Worm (Caenorhabditis elegans): ENCODE results near the gene T02G5.14.

T02G5.14 gene

DNA sequence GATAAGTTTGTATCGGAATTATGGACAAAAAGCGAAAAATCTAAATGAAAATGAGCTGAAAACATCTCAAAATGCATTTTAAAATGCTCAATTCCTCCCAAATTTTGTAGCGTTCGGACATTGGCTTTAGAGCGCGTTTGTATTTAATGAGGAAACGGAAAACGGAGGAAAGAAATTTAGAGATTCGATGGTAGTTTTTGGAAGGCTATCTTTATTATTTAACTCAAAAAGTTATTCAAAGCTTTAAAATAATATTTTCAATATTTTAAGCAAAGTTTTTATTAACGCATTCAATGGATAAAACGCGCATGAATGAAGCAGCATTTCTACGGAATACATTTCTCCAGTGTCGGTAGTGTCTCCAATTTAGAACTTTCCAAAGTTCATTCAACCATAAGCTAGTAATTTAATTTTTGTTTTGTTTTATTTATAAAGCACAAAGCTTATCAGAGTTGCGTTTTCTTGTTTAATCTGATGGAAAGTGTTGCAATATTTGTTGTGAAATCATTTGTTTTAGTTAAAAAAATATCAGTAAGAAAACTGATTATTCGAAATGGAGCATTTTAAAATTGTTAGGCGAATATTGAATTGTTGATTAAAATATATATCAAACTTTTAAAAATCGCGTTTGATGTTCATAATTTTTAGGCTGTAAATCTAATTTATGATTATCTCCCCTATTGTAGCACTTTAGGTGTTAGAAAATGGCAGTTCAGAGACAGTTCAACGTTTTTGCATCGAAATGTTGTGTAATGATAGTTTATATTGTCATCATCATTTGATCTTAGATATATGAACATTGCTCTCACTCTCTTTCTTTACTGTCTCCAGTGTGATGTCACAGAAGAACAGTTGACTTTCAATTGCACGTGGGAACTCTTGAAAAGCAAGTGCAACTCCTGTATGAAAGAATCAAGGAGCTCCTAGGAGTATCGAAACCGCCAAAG lies 11.3 kb upstream of the T02G5.14 start (continued):
- TF ChIP-seq set-16 (GFP tag; IDR thresholded peaks at IDR 0.05) (no peak), ZK337.2 (GFP tag; IDR thresholded peaks at IDR 0.05) (no peak), mdt-29 (GFP tag; IDR thresholded peaks at IDR 0.05) (peak; percentile 53; the same call in 1 of the 2 replicates), nhr-77 (tag; optimal IDR thresholded peaks at IDR 0.05) (peak; percentile 38), ctbp-1 (GFP tag; IDR thresholded peaks at IDR 0.05) (no peak), fkh-10 (GFP tag; optimal IDR thresholded peaks at IDR 0.05) (peak; percentile 15), nhr-48 (tag; optimal IDR thresholded peaks at IDR 0.05) (peak; percentile 32), skn-1 (tag; optimal IDR thresholded peaks at IDR 0.05) (no peak), nhr-10 (tag; optimal IDR thresholded peaks at IDR 0.05) (peak; percentile 75), pqm-1 (tag; optimal IDR thresholded peaks at IDR 0.05) (no peak), zip-11 (GFP tag; IDR thresholded peaks at IDR 0.05) (no peak), nhr-237 (tag; optimal IDR thresholded peaks at IDR 0.05) (no peak), lin-13 (GFP tag; optimal IDR thresholded peaks at IDR 0.05) (peak; percentile 21), tra-1 (GFP tag; IDR thresholded peaks at IDR 0.05) (peak; percentile 69; the same call in 1 of the 2 replicates), F49E8.2 (tag; optimal IDR thresholded peaks at IDR 0.05; ENCODE audit: borderline replicate concordance) (no peak), lsy-2 (tag; optimal IDR thresholded peaks at IDR 0.05) (peak; percentile 21 to 81), gei-8 (GFP tag; optimal IDR thresholded peaks at IDR 0.05) (no peak), F44E2.7 (GFP tag; IDR thresholded peaks at IDR 0.05) (no peak), mxl-2 (GFP tag; conservative IDR thresholded peaks at IDR 0.05) (no peak), nhr-6 (tag; optimal IDR thresholded peaks at IDR 0.05) (no peak), lin-38 (GFP tag; IDR thresholded peaks at IDR 0.05) (peak; percentile 89), spr-3 (GFP tag; optimal IDR thresholded peaks at IDR 0.05) (no peak), F37D6.2 (tag; optimal IDR thresholded peaks at IDR 0.05) (no peak), lin-15B (tag; optimal IDR thresholded peaks at IDR 0.05) (no peak), snpc-1.2 (GFP tag; IDR thresholded peaks at IDR 0.05) (no peak), mdl-1 (tag; optimal IDR thresholded peaks at IDR 0.05) (peak in 1 of 2 experiments; percentile 47), jun-1 (tag; optimal IDR thresholded peaks at IDR 0.05) (no peak), zfp-2 (tag; optimal IDR thresholded peaks at IDR 0.05) (no peak)

DNA sequence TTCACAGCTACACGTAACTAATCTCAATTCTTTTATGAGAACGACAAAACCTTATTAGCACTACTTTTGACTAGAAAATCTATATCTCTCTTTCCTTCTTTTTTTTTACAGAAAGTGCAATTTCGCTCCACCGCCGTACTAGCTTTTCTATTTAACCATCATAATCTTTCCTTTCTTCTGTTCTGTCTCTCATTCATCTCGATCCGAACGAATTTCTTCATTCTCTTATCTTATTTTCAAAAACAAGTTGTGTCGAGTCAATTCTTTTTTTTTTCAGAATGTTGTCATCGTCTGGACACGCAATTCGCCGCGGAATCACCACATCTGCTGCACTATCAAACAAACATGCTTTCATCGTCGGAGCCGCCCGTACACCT lies 10.6 kb upstream of the T02G5.14 start, which contains the start of gene kat-1:
Gene kat-1, plus strand, starts transcription at position 278 of the 377 bp plus-strand sequence.
- no peak for TF ChIP-seq F49E8.2 (tag; optimal IDR thresholded peaks at IDR 0.05; ENCODE audit: borderline replicate concordance)
- TF ChIP-seq spr-1 (tag; optimal IDR thresholded peaks at IDR 0.05): no peak
- no peak for TF ChIP-seq tra-1 (GFP tag; IDR thresholded peaks at IDR 0.05)
- no peak for TF ChIP-seq nhr-28 (tag; optimal IDR thresholded peaks at IDR 0.05)
- no peak for TF ChIP-seq aha-1 (tag)
- no peak for TF ChIP-seq attf-4 (tag; optimal IDR thresholded peaks at IDR 0.05)
- no peak for TF ChIP-seq rbr-2 (tag; optimal IDR thresholded peaks at IDR 0.05)
- no peak for TF ChIP-seq mxl-2 (GFP tag; conservative IDR thresholded peaks at IDR 0.05)
- TF ChIP-seq lin-15B (tag; optimal IDR thresholded peaks at IDR 0.05): no peak
- TF ChIP-seq nhr-48 (tag; optimal IDR thresholded peaks at IDR 0.05): no peak
- no peak for TF ChIP-seq ces-1 (GFP tag; optimal IDR thresholded peaks at IDR 0.05)
- no peak for TF ChIP-seq nhr-6 (tag; optimal IDR thresholded peaks at IDR 0.05)
- no peak for TF ChIP-seq mdl-1 (tag; optimal IDR thresholded peaks at IDR 0.05)

DNA sequence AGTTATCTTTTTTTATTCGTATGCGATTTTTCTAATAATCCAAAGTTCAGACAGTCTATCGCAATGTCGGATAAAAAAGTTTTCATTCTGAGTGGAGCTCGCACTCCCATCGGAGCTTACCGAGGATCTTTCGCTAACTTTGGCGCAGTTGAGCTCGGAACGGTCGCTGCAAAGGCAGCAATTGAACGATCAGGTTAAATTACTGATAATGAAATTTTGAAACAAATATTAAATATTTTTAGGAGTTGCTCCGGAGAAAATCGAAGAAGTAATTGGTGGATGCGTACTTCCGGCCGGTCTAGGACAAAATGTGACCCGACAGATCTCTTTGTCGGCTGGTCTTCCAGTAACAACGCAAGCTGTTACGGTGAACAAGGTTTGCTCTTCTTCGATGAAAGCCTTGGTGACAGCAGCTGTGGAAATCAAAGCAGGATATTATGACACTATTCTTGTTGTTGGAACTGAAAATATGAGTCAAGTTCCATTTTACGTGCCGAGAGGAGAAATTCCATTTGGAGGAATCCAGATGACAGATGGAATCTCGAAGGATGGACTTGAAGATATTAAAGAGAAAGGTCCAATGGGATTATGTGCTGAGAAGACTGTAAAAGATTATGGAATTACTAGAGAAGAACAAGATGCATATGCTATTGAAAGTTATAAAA lies 8.4 kb upstream of the T02G5.14 start, which contains the start of gene T02G5.7:
Gene T02G5.7, plus strand, starts transcription at position 51 of the 665 bp plus-strand sequence.
- TF ChIP-seq ceh-28 (tag; optimal IDR thresholded peaks at IDR 0.05) (no peak), T26A8.4 (GFP tag; IDR thresholded peaks at IDR 0.05) (no peak), hmg-1.1 (GFP tag; IDR thresholded peaks at IDR 0.05) (no peak), hlh-30 (tag; optimal IDR thresholded peaks at IDR 0.05; ENCODE audit: insufficient read depth) (no peak), zfp-3 (GFP tag; conservative IDR thresholded peaks at IDR 0.05) (0 out of 2 replicates have a peak, but pooled peaks have one; percentile 22), zag-1 (tag; optimal IDR thresholded peaks at IDR 0.05) (no peak), tra-1 (GFP tag; IDR thresholded peaks at IDR 0.05) (no peak), daf-19 (GFP tag; conservative IDR thresholded peaks at IDR 0.05) (0 out of 2 replicates have a peak, but pooled peaks have one; percentile 53), lin-38 (GFP tag; IDR thresholded peaks at IDR 0.05) (peak; percentile 40), tag-97 (GFP tag; IDR thresholded peaks at IDR 0.05) (no peak), dmd-6 (GFP tag; IDR thresholded peaks at IDR 0.05) (no peak), Y48G9A.11 (GFP tag; IDR thresholded peaks at IDR 0.05) (0 out of 2 replicates have a peak, but pooled peaks have one; percentile 24), daf-16 (GFP tag; optimal IDR thresholded peaks at IDR 0.05) (peak in 1 of 2 experiments; percentile 39), daf-16 (tag; optimal IDR thresholded peaks at IDR 0.05) (no peak), Y5F2A.4 (GFP tag; optimal IDR thresholded peaks at IDR 0.05) (no peak)
